Fruit fly (Drosophila melanogaster): ENCODE data around the gene Sec23.

The Sec23 gene

dm6 chr3R:5617923-5618623 is 30.8 kb upstream of the Sec23 start:
- TF ChIP-seq Pif1A (GFP tag; optimal IDR thresholded peaks at IDR 0.05) (peak; percentile 16), CG15710 (tag; optimal IDR thresholded peaks at IDR 0.05) (peak; percentile 50), CG17806 (tag; optimal IDR thresholded peaks at IDR 0.05) (peak; percentile 22), gl (tag; optimal IDR thresholded peaks at IDR 0.05) (peak; percentile 7), fd96Ca (GFP tag; IDR thresholded peaks at IDR 0.05) (peak; percentile 63), EcR (GFP tag; optimal IDR thresholded peaks at IDR 0.05) (no peak), CG34367 (tag; optimal IDR thresholded peaks at IDR 0.05) (no peak), Pif1B (GFP tag; optimal IDR thresholded peaks at IDR 0.05) (no peak), CG12605 (GFP tag; IDR thresholded peaks at IDR 0.05) (no peak), CG9948 (tag; optimal IDR thresholded peaks at IDR 0.05) (peak; percentile 32), Ets98B (GFP tag; IDR thresholded peaks at IDR 0.05) (peak; percentile 55), Snoo (tag; optimal IDR thresholded peaks at IDR 0.05) (peak; percentile 22), D1 (tag; optimal IDR thresholded peaks at IDR 0.05) (no peak), rn (GFP tag; IDR thresholded peaks at IDR 0.05) (no peak), CG8301 (tag; optimal IDR thresholded peaks at IDR 0.05) (peak; percentile 53), CG4496 (GFP tag; IDR thresholded peaks at IDR 0.05) (peak; percentile 46; the same call in 2 of the 3 replicates), CG14655 (GFP tag; optimal IDR thresholded peaks at IDR 0.05) (no peak), CG32121 (GFP tag; IDR thresholded peaks at IDR 0.05) (peak; percentile 56), CG13204 (GFP tag; optimal IDR thresholded peaks at IDR 0.05) (no peak), CG10348 (GFP tag; IDR thresholded peaks at IDR 0.05) (no peak), CG8159 (tag; optimal IDR thresholded peaks at IDR 0.05) (peak; percentile 34)

dm6 chr3R:5620387-5620956 is 28.4 kb upstream of the Sec23 start:
- no peak for TF ChIP-seq EcR (GFP tag; optimal IDR thresholded peaks at IDR 0.05)
- TF ChIP-seq CG8301 (tag; optimal IDR thresholded peaks at IDR 0.05) = peak; percentile 58
- peak; percentile 61 for TF ChIP-seq Pif1A (GFP tag; optimal IDR thresholded peaks at IDR 0.05)
- peak; percentile 70 for TF ChIP-seq CG8159 (tag; optimal IDR thresholded peaks at IDR 0.05)
- TF ChIP-seq CG13204 (GFP tag; optimal IDR thresholded peaks at IDR 0.05) = no peak
- TF ChIP-seq CG12605 (GFP tag; IDR thresholded peaks at IDR 0.05) = peak; percentile 30
- TF ChIP-seq CG9948 (tag; optimal IDR thresholded peaks at IDR 0.05) = peak; percentile 41
- TF ChIP-seq gl (tag; optimal IDR thresholded peaks at IDR 0.05) = peak; percentile 14
- 0 out of 3 replicates have a peak, but pooled peaks have one; percentile 45 for TF ChIP-seq CG4496 (GFP tag; IDR thresholded peaks at IDR 0.05)
- TF ChIP-seq Snoo (tag; optimal IDR thresholded peaks at IDR 0.05) = peak; percentile 60
- TF ChIP-seq rn (GFP tag; IDR thresholded peaks at IDR 0.05) = peak; percentile 51
- TF ChIP-seq CG10348 (GFP tag; IDR thresholded peaks at IDR 0.05) = no peak
- TF ChIP-seq CG15710 (tag; optimal IDR thresholded peaks at IDR 0.05) = peak; percentile 60
- TF ChIP-seq CG34367 (tag; optimal IDR thresholded peaks at IDR 0.05) = peak; percentile 30
- peak; percentile 64; the same call in 1 of the 3 replicates for TF ChIP-seq fd96Ca (GFP tag; IDR thresholded peaks at IDR 0.05)
- peak; percentile 34 for TF ChIP-seq Pif1B (GFP tag; optimal IDR thresholded peaks at IDR 0.05)
- TF ChIP-seq Ets98B (GFP tag; IDR thresholded peaks at IDR 0.05) = no peak; the same call in 1 of the 2 replicates
- peak; percentile 33; the same call in 1 of the 2 replicates for TF ChIP-seq CG32121 (GFP tag; IDR thresholded peaks at IDR 0.05)
- TF ChIP-seq CG17806 (tag; optimal IDR thresholded peaks at IDR 0.05) = peak; percentile 45
- TF ChIP-seq D1 (tag; optimal IDR thresholded peaks at IDR 0.05) = no peak
- peak; percentile 79 for TF ChIP-seq CG14655 (GFP tag; optimal IDR thresholded peaks at IDR 0.05)

dm6 chr3R:5621714-5622405 is 27.0 kb upstream of the Sec23 start:
- TF ChIP-seq Pif1A (GFP tag; optimal IDR thresholded peaks at IDR 0.05) = peak; percentile 4
- TF ChIP-seq gl (tag; optimal IDR thresholded peaks at IDR 0.05) = peak; percentile 82
- TF ChIP-seq CG12605 (GFP tag; IDR thresholded peaks at IDR 0.05) = peak; percentile 50
- no peak for TF ChIP-seq CG9948 (tag; optimal IDR thresholded peaks at IDR 0.05)
- TF ChIP-seq CG32121 (GFP tag; IDR thresholded peaks at IDR 0.05) = no peak
- no peak for TF ChIP-seq rn (GFP tag; IDR thresholded peaks at IDR 0.05)
- TF ChIP-seq D1 (tag; optimal IDR thresholded peaks at IDR 0.05) = no peak
- no peak for TF ChIP-seq Snoo (tag; optimal IDR thresholded peaks at IDR 0.05)
- TF ChIP-seq CG4496 (GFP tag; IDR thresholded peaks at IDR 0.05) = peak; percentile 42; the same call in 1 of the 3 replicates
- peak; percentile 77 for TF ChIP-seq CG13204 (GFP tag; optimal IDR thresholded peaks at IDR 0.05)
- TF ChIP-seq CG17806 (tag; optimal IDR thresholded peaks at IDR 0.05) = no peak
- TF ChIP-seq CG8159 (tag; optimal IDR thresholded peaks at IDR 0.05) = peak; percentile 27
- TF ChIP-seq CG34367 (tag; optimal IDR thresholded peaks at IDR 0.05) = peak; percentile 18
- TF ChIP-seq CG15710 (tag; optimal IDR thresholded peaks at IDR 0.05) = no peak
- TF ChIP-seq CG10348 (GFP tag; IDR thresholded peaks at IDR 0.05) = no peak
- TF ChIP-seq EcR (GFP tag; optimal IDR thresholded peaks at IDR 0.05) = peak; percentile 94
- TF ChIP-seq CG8301 (tag; optimal IDR thresholded peaks at IDR 0.05) = peak; percentile 4
- no peak; the same call in 1 of the 2 replicates for TF ChIP-seq Ets98B (GFP tag; IDR thresholded peaks at IDR 0.05)
- TF ChIP-seq fd96Ca (GFP tag; IDR thresholded peaks at IDR 0.05) = 0 out of 3 replicates have a peak, but pooled peaks have one; percentile 45
- TF ChIP-seq CG14655 (GFP tag; optimal IDR thresholded peaks at IDR 0.05) = peak; percentile 14
- no peak for TF ChIP-seq Pif1B (GFP tag; optimal IDR thresholded peaks at IDR 0.05)

- TF ChIP-seq CG13204 (GFP tag; optimal IDR thresholded peaks at IDR 0.05) = no peak
- TF ChIP-seq CG10348 (GFP tag; IDR thresholded peaks at IDR 0.05) = no peak
- TF ChIP-seq CG14655 (GFP tag; optimal IDR thresholded peaks at IDR 0.05) = no peak
- no peak for TF ChIP-seq Pif1B (GFP tag; optimal IDR thresholded peaks at IDR 0.05)
- TF ChIP-seq CG32121 (GFP tag; IDR thresholded peaks at IDR 0.05) = no peak
- no peak for TF ChIP-seq CG4496 (GFP tag; IDR thresholded peaks at IDR 0.05)
- no peak for TF ChIP-seq fd96Ca (GFP tag; IDR thresholded peaks at IDR 0.05)
- no peak for TF ChIP-seq rn (GFP tag; IDR thresholded peaks at IDR 0.05)
- TF ChIP-seq Ets98B (GFP tag; IDR thresholded peaks at IDR 0.05) = no peak
- TF ChIP-seq CG17806 (tag; optimal IDR thresholded peaks at IDR 0.05) = no peak
Observed at dm6 chr3R:5622406-5622752, 26.5 kb upstream of the Sec23 start.
